Fruit fly (Drosophila melanogaster) whole organism, embryonic: ENCODE data around the gene CG8301.

Source experiments
- Abd-B ChIP-seq: fragments of 200-800 bp; sonication (Bioruptor generic); optimal IDR thresholded peaks from 2 replicates; lab custom pipeline; 2018; ENCODE audit warnings: missing biosample characterization, mild to moderate bottlenecking, missing genetic modification characterization, moderate library complexity
- CG10147 ChIP-seq: fragments of 200-800 bp; sonication (Bioruptor generic); optimal IDR thresholded peaks from 2 replicates; lab custom pipeline; 2019; ENCODE audit warnings: missing biosample characterization, mild to moderate bottlenecking, missing genetic modification characterization, moderate library complexity
- CG10267 ChIP-seq: fragments of 200-800 bp; sonication (Bioruptor generic); optimal IDR thresholded peaks from 2 replicates; lab custom pipeline; 2018; ENCODE audit warnings: missing biosample characterization, mild to moderate bottlenecking, missing genetic modification characterization, moderate library complexity
- CG12391 ChIP-seq: fragments of 200-800 bp; sonication (Bioruptor generic); optimal IDR thresholded peaks from 3 replicates; lab custom pipeline; 2018; ENCODE audit warnings: missing biosample characterization, mild to moderate bottlenecking, missing genetic modification characterization, moderate library complexity
- CG13287 ChIP-seq: fragments of 200-800 bp; sonication (Bioruptor generic); IDR thresholded peaks from 2 replicates; pipeline ENCODE4 v1.3.6; 2022; ENCODE audit warnings: missing biosample characterization, missing genetic modification characterization; ENCODE audit not compliant: partially characterized antibody
- CG15514 ChIP-seq: fragments of 200-800 bp; sonication (Bioruptor generic); optimal IDR thresholded peaks from 3 replicates; lab custom pipeline; 2017; ENCODE audit warnings: missing biosample characterization, missing genetic modification characterization, mild to moderate bottlenecking, moderate library complexity, missing genetic modification reagents
- CG1647 ChIP-seq: fragments of 200-800 bp; sonication (Bioruptor generic); optimal IDR thresholded peaks from 3 replicates; lab custom pipeline; 2016; ENCODE audit warnings: missing biosample characterization, missing genetic modification characterization
- CG4854 ChIP-seq: fragments of 200-800 bp; sonication (Bioruptor generic); optimal IDR thresholded peaks from 2 replicates; lab custom pipeline; 2016; ENCODE audit warnings: missing biosample characterization, missing genetic modification characterization, inconsistent platforms
- CG5180 ChIP-seq: fragments of 200-800 bp; sonication (Bioruptor generic); optimal IDR thresholded peaks from 3 replicates; lab custom pipeline; 2017; ENCODE audit warnings: missing biosample characterization, missing genetic modification characterization, mild to moderate bottlenecking, moderate library complexity, missing genetic modification reagents
- CG5953 ChIP-seq: fragments of 200-800 bp; sonication (Bioruptor generic); IDR thresholded peaks from 2 replicates; pipeline ENCODE4 v1.3.6; 2022; ENCODE audit warnings: missing biosample characterization, missing genetic modification characterization
- CG6683 ChIP-seq: fragments of 200-800 bp; sonication (Bioruptor generic); optimal IDR thresholded peaks from 2 replicates; lab custom pipeline; 2017; ENCODE audit warnings: missing biosample characterization, mild to moderate bottlenecking, missing genetic modification characterization, missing genetic modification reagents
- CG8290 ChIP-seq, 3 experiments: fragments of 200-800 bp; sonication (Bioruptor generic); optimal IDR thresholded peaks; 2 replicates each; lab custom pipeline; 2016 to 2019; ENCODE audit warnings: missing biosample characterization in 3 of 3, missing genetic modification characterization in 3 of 3, mild to moderate bottlenecking in 2 of 3, moderate library complexity in 1 of 3
- Camta ChIP-seq: fragments of 200-800 bp; sonication (Bioruptor generic); optimal IDR thresholded peaks from 2 replicates; lab custom pipeline; 2016; ENCODE audit warnings: missing biosample characterization, missing genetic modification characterization
- Gsc ChIP-seq: fragments of 200-800 bp; sonication (Bioruptor generic); IDR thresholded peaks from 2 replicates; pipeline ENCODE4 v1.3.6; 2022; ENCODE audit warnings: missing biosample characterization, missing genetic modification characterization
- HHEX ChIP-seq: fragments of 200-800 bp; sonication (Bioruptor generic); optimal IDR thresholded peaks from 3 replicates; lab custom pipeline; 2017; ENCODE audit warnings: missing biosample characterization, mild to moderate bottlenecking, missing genetic modification characterization, missing genetic modification reagents
- Hr78 ChIP-seq, 2 experiments: fragments of 200-800 bp in 1 of 2; fragments of >200 bp in 1 of 2; sonication (Bioruptor generic) in 1 of 2; optimal IDR thresholded peaks; 2 replicates each; lab custom pipeline; 2017 to 2019; ENCODE audit warnings: missing biosample characterization in 2 of 2, missing genetic modification characterization in 2 of 2, mild to moderate bottlenecking in 1 of 2, moderate library complexity in 1 of 2
- Nf-YC ChIP-seq: fragments of 200-800 bp; optimal IDR thresholded peaks from 3 replicates; lab custom pipeline; 2019; ENCODE audit warnings: missing biosample characterization, mild to moderate bottlenecking, missing genetic modification characterization, moderate library complexity
- Rfx ChIP-seq: fragments of 200-800 bp; sonication (Bioruptor generic); IDR thresholded peaks from 2 replicates; pipeline ENCODE4 v1.3.6; 2022; ENCODE audit warnings: missing biosample characterization, missing genetic modification characterization
- cad ChIP-seq: fragments of >200 bp; optimal IDR thresholded peaks from 2 replicates; lab custom pipeline; 2017; ENCODE audit warnings: missing biosample characterization, missing genetic modification characterization
- chm ChIP-seq: fragments of 200-800 bp; sonication (Bioruptor generic); IDR thresholded peaks from 2 replicates; pipeline ENCODE4 v1.3.6; 2022; ENCODE audit warnings: missing biosample characterization, missing genetic modification characterization
- crp ChIP-seq, 2 experiments: fragments of 200-800 bp; sonication (Bioruptor generic); optimal IDR thresholded peaks; 2 replicates in 1 of 2; 3 replicates in 1 of 2; lab custom pipeline; 2017; ENCODE audit warnings: missing biosample characterization in 2 of 2, missing genetic modification characterization in 2 of 2, mild to moderate bottlenecking in 1 of 2, moderate library complexity in 1 of 2
- da ChIP-seq: fragments of 200-800 bp; sonication (Bioruptor generic); optimal IDR thresholded peaks from 2 replicates; lab custom pipeline; 2016; ENCODE audit warnings: missing biosample characterization, missing genetic modification characterization
- dati ChIP-seq: fragments of 200-800 bp; sonication (Bioruptor generic); IDR thresholded peaks from 2 replicates; pipeline ENCODE4 v1.3.6; 2022; ENCODE audit warnings: missing biosample characterization, missing genetic modification characterization
- dmrt99B ChIP-seq: fragments of 200-800 bp; sonication (Bioruptor generic); optimal IDR thresholded peaks from 2 replicates; lab custom pipeline; 2018; ENCODE audit warnings: missing biosample characterization, mild to moderate bottlenecking, missing genetic modification characterization, moderate library complexity
- ems ChIP-seq: fragments of 200-800 bp; sonication (Bioruptor generic); optimal IDR thresholded peaks from 3 replicates; lab custom pipeline; 2016; ENCODE audit warnings: missing biosample characterization, missing genetic modification characterization
- en ChIP-seq: fragments of 200-800 bp; sonication (Bioruptor generic); optimal IDR thresholded peaks from 2 replicates; lab custom pipeline; 2016; ENCODE audit warnings: missing biosample characterization, missing genetic modification characterization
- eve ChIP-seq, 2 experiments: fragments of >200 bp; optimal IDR thresholded peaks; 2 replicates each; lab custom pipeline; 2017; ENCODE audit warnings: missing biosample characterization in 2 of 2, missing genetic modification characterization in 2 of 2
- gce ChIP-seq: fragments of 200-800 bp; sonication (Bioruptor generic); IDR thresholded peaks from 3 replicates; pipeline ENCODE4 v1.3.6; 2022; ENCODE audit warnings: missing biosample characterization, missing genetic modification characterization
- gcm2 ChIP-seq: fragments of 200-800 bp; sonication (Bioruptor generic); optimal IDR thresholded peaks from 2 replicates; lab custom pipeline; 2016; ENCODE audit warnings: missing biosample characterization, missing genetic modification characterization
- gfzf ChIP-seq: fragments of 200-800 bp; sonication (Bioruptor generic); optimal IDR thresholded peaks from 2 replicates; lab custom pipeline; 2016; ENCODE audit warnings: missing biosample characterization, mild to moderate bottlenecking, missing genetic modification characterization, moderate library complexity
- grn ChIP-seq: fragments of 200-800 bp; sonication (Bioruptor generic); optimal IDR thresholded peaks from 3 replicates; lab custom pipeline; 2017; ENCODE audit warnings: missing biosample characterization, missing genetic modification characterization
- lov ChIP-seq, 2 experiments: fragments of 200-800 bp in 1 of 2; fragments of >200 bp in 1 of 2; sonication (Bioruptor generic) in 1 of 2; IDR thresholded peaks in 1 of 2; optimal IDR thresholded peaks in 1 of 2; 2 replicates in 1 of 2; 3 replicates in 1 of 2; pipeline versions ENCODE4 v1.3.6 to Lab custom; 2017 to 2022; ENCODE audit warnings: missing biosample characterization in 1 of 2, missing genetic modification characterization in 1 of 2
- nerfin-1 ChIP-seq: fragments of 200-800 bp; sonication (Bioruptor generic); optimal IDR thresholded peaks from 3 replicates; lab custom pipeline; 2019; ENCODE audit warnings: missing biosample characterization, mild to moderate bottlenecking, missing genetic modification characterization, moderate library complexity
- phol ChIP-seq: fragments of 200-800 bp; sonication (Bioruptor generic); optimal IDR thresholded peaks from 3 replicates; lab custom pipeline; 2018; ENCODE audit warnings: missing biosample characterization, mild to moderate bottlenecking, missing genetic modification characterization, moderate library complexity
- pros ChIP-seq: fragments of 200-800 bp; sonication (Bioruptor generic); optimal IDR thresholded peaks from 3 replicates; lab custom pipeline; 2019; ENCODE audit warnings: missing biosample characterization, mild to moderate bottlenecking, missing genetic modification characterization, moderate library complexity
- pum ChIP-seq: fragments of 200-800 bp; sonication (Bioruptor generic); optimal IDR thresholded peaks from 2 replicates; lab custom pipeline; 2016; ENCODE audit warnings: missing biosample characterization, missing genetic modification characterization
- ro ChIP-seq: fragments of 200-800 bp; sonication (Bioruptor generic); IDR thresholded peaks from 2 replicates; pipeline ENCODE4 v1.3.6; 2022; ENCODE audit warnings: missing biosample characterization, missing genetic modification characterization
- shn ChIP-seq: fragments of 200-800 bp; sonication (Bioruptor generic); optimal IDR thresholded peaks from 3 replicates; lab custom pipeline; 2016; ENCODE audit warnings: missing biosample characterization, missing genetic modification characterization
- sima ChIP-seq: fragments of 200-800 bp; sonication (Bioruptor generic); optimal IDR thresholded peaks from 2 replicates; lab custom pipeline; 2016; ENCODE audit warnings: missing biosample characterization, missing genetic modification characterization
- sna ChIP-seq: fragments of 200-800 bp; sonication (Bioruptor generic); IDR thresholded peaks from 2 replicates; pipeline ENCODE4 v1.3.6; 2022; ENCODE audit warnings: missing biosample characterization, missing genetic modification characterization; ENCODE audit not compliant: partially characterized antibody
- sob ChIP-seq: fragments of 200-800 bp; sonication (Bioruptor generic); IDR thresholded peaks from 2 replicates; pipeline ENCODE4 v1.3.6; 2022; ENCODE audit warnings: missing biosample characterization, missing genetic modification characterization
- tna ChIP-seq: fragments of 200-800 bp; sonication (Bioruptor generic); IDR thresholded peaks from 2 replicates; pipeline ENCODE4 v1.3.6; 2022; ENCODE audit warnings: missing biosample characterization, missing genetic modification characterization; ENCODE audit not compliant: partially characterized antibody
- trem ChIP-seq: fragments of 200-800 bp; optimal IDR thresholded peaks from 3 replicates; lab custom pipeline; 2019; ENCODE audit warnings: missing biosample characterization, mild to moderate bottlenecking, missing genetic modification characterization, moderate library complexity
- trh ChIP-seq: fragments of 200-800 bp; sonication (Bioruptor generic); optimal IDR thresholded peaks from 2 replicates; lab custom pipeline; 2016; ENCODE audit warnings: missing biosample characterization, missing genetic modification characterization
- unpg ChIP-seq: fragments of 200-800 bp; sonication (Bioruptor generic); optimal IDR thresholded peaks from 3 replicates; lab custom pipeline; 2018; ENCODE audit warnings: missing biosample characterization, mild to moderate bottlenecking, missing genetic modification characterization, moderate library complexity
- zen ChIP-seq: fragments of 200-800 bp; sonication (Bioruptor generic); optimal IDR thresholded peaks from 3 replicates; lab custom pipeline; 2018; ENCODE audit warnings: missing biosample characterization, mild to moderate bottlenecking, missing genetic modification characterization, moderate library complexity
- zf30C ChIP-seq: fragments of 200-800 bp; sonication (Bioruptor generic); optimal IDR thresholded peaks from 3 replicates; lab custom pipeline; 2018; ENCODE audit warnings: missing biosample characterization, mild to moderate bottlenecking, missing genetic modification characterization
- zfh2 ChIP-seq: fragments of 200-800 bp; sonication (Bioruptor generic); optimal IDR thresholded peaks from 2 replicates; lab custom pipeline; 2016; ENCODE audit warnings: missing biosample characterization, missing genetic modification characterization

CG8301 gene

dm6 chr3R:9626880-9627401 lies 45.8 kb downstream of the CG8301 start, which contains the start of the genes CG9427 and CG8319 (continued):
- peak; percentile 45 for TF ChIP-seq pum (GFP tag; lab: Kevin White, UChicago)
- peak; percentile 10 for TF ChIP-seq en (GFP tag; lab: Kevin White, UChicago)
- peak; percentile 85 for TF ChIP-seq phol (tag; lab: Kevin White, UChicago)
- TF ChIP-seq CG4854 (GFP tag; lab: Kevin White, UChicago), result peak; percentile 51
- TF ChIP-seq ro (GFP tag; lab: Robert Waterston, UW), result no peak
- TF ChIP-seq sna (GFP tag; lab: Robert Waterston, UW), result peak; percentile 94
- TF ChIP-seq shn, result peak; percentile 16
- peak; percentile 63 for TF ChIP-seq unpg (GFP tag; lab: Kevin White, UChicago)
- TF ChIP-seq CG12391 (tag; lab: Kevin White, UChicago), result peak; percentile 89
- no peak for TF ChIP-seq grn
- peak; percentile 66 for TF ChIP-seq ems (GFP tag; lab: Kevin White, UChicago)
- TF ChIP-seq chm, result no peak
- TF ChIP-seq CG10267, result peak; percentile 71
- no peak for TF ChIP-seq Hr78 (GFP tag; optimal IDR thresholded peaks at IDR 0.05; lab: Kevin White, UChicago)
- TF ChIP-seq Rfx, result peak; percentile 73
- no peak for TF ChIP-seq pros (GFP tag; lab: Kevin White, UChicago)
- TF ChIP-seq CG5180 (GFP tag; lab: Kevin White, UChicago), result no peak
- TF ChIP-seq nerfin-1 (tag; lab: Kevin White, UChicago), result peak; percentile 36
- TF ChIP-seq dmrt99B (tag; lab: Kevin White, UChicago), result peak; percentile 30
- peak; percentile 76 for TF ChIP-seq sob (GFP tag; lab: Robert Waterston, UW)
- no peak for TF ChIP-seq CG6683 (GFP tag; lab: Kevin White, UChicago)
- no peak for TF ChIP-seq CG5953 (GFP tag; lab: Robert Waterston, UW)
- TF ChIP-seq crp (GFP tag; optimal IDR thresholded peaks at IDR 0.05; lab: Kevin White, UChicago), result no peak
- TF ChIP-seq HHEX, result no peak
- TF ChIP-seq trem (tag; lab: Kevin White, UChicago), result peak; percentile 86
- no peak for TF ChIP-seq Gsc (GFP tag; lab: Robert Waterston, UW)
- TF ChIP-seq CG15514, result peak; percentile 79
- TF ChIP-seq CG8290 (GFP tag; optimal IDR thresholded peaks at IDR 0.05; lab: Kevin White, UChicago), result peak; percentile 34
- TF ChIP-seq CG8290 (tag; optimal IDR thresholded peaks at IDR 0.05; lab: Kevin White, UChicago), result peak in 1 of 2 experiments; percentile 53
- TF ChIP-seq tna (GFP tag; lab: Robert Waterston, UW), result peak; percentile 65; the same call in 1 of the 2 replicates
- TF ChIP-seq CG1647 (GFP tag; lab: Kevin White, UChicago), result no peak
- peak; percentile 61 for TF ChIP-seq Camta (GFP tag; lab: Kevin White, UChicago)
- peak; percentile 24 for TF ChIP-seq gfzf (GFP tag; lab: Kevin White, UChicago)
- peak; percentile 96 for TF ChIP-seq CG13287
- TF ChIP-seq dati (GFP tag; lab: Robert Waterston, UW), result no peak
- TF ChIP-seq zfh2 (GFP tag; lab: Kevin White, UChicago), result peak; percentile 54
- no peak for TF ChIP-seq lov (optimal IDR thresholded peaks at IDR 0.05; lab: Kevin White, UChicago)
- TF ChIP-seq lov (GFP tag; IDR thresholded peaks at IDR 0.05; lab: Robert Waterston, UW), result no peak
- no peak for TF ChIP-seq da (GFP tag; lab: Kevin White, UChicago)
- TF ChIP-seq cad, result no peak
- peak; percentile 79 for TF ChIP-seq Nf-YC
- TF ChIP-seq gce (GFP tag; lab: Robert Waterston, UW), result no peak
- TF ChIP-seq zen (tag; lab: Kevin White, UChicago), result peak; percentile 72
- no peak for TF ChIP-seq sima (GFP tag; lab: Kevin White, UChicago)
- TF ChIP-seq Abd-B (GFP tag; lab: Kevin White, UChicago), result no peak
- no peak for TF ChIP-seq eve (GFP tag; optimal IDR thresholded peaks at IDR 0.05; lab: Kevin White, UChicago)
- no peak for TF ChIP-seq zf30C (GFP tag; lab: Kevin White, UChicago)
- no peak for TF ChIP-seq gcm2 (GFP tag; lab: Kevin White, UChicago)
- peak; percentile 22 for TF ChIP-seq trh
- peak; percentile 70 for TF ChIP-seq CG10147 (GFP tag; lab: Kevin White, UChicago)
